Fruit fly (Drosophila melanogaster): ENCODE measurements around the gene CG11409.

DNA sequence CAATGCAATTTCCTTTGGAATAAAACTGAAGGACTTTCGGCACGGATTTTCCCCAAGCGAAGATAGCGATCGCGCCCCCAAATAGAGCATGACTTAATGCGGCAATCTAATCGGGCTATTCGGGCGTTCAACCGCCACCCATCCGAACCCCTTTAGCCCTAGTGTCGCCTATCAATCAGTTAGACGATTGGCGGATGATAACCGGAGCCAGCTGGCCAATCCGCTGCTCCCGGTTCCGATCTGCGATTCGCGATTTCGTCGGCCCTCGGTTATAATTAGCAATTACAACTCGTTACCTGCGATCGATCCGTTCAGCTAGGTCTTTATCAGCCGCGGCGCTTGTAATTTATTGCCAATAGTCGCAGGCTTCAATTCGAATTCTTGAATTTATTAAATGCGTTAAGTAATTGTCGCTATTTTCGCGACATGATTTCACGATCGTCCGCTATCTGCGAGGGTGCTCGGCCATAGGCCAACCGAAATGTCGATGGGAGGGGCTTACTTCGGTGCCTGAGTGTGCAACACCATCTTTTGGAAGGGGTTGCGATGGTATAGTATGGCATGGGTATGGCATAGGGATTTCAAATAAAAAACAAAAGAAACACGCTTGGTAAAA is 58.3 kb downstream of the CG11409 start:
- TF ChIP-seq psq (optimal IDR thresholded peaks at IDR 0.05) (no peak), insv (optimal IDR thresholded peaks at IDR 0.05) (no peak), Myc (optimal IDR thresholded peaks at IDR 0.05) (no peak), Sin3A (optimal IDR thresholded peaks at IDR 0.05) (no peak), ttk (optimal IDR thresholded peaks at IDR 0.05) (no peak)

All from Kc167 (cell line).